Fruit fly (Drosophila melanogaster): ENCODE results near the gene gnu.

gnu gene

dm6 chr3L:14790127-14790589 is 13.0 kb downstream of the gnu start (continued):
- peak; percentile 42 for TF ChIP-seq wek (GFP tag; optimal IDR thresholded peaks at IDR 0.05)
- TF ChIP-seq CG15011 (GFP tag; optimal IDR thresholded peaks at IDR 0.05), result no peak
- peak; percentile 82 for TF ChIP-seq CG12942 (GFP tag; optimal IDR thresholded peaks at IDR 0.05)
- TF ChIP-seq H2.0 (GFP tag; IDR thresholded peaks at IDR 0.05), result peak; percentile 47; the same call in 1 of the 2 replicates
- TF ChIP-seq gt (GFP tag; IDR thresholded peaks at IDR 0.05), result peak; percentile 50; the same call in 1 of the 2 replicates
- TF ChIP-seq CG5245 (GFP tag; optimal IDR thresholded peaks at IDR 0.05), result peak; percentile 63
- TF ChIP-seq D19A (tag; optimal IDR thresholded peaks at IDR 0.05), result peak; percentile 31
- peak; percentile 61; the same call in 2 of the 3 replicates for TF ChIP-seq croc (GFP tag; conservative IDR thresholded peaks at IDR 0.05)
- peak; percentile 80 for TF ChIP-seq CG9817 (tag; optimal IDR thresholded peaks at IDR 0.05)
- peak; percentile 55 for TF ChIP-seq CG2875 (GFP tag; optimal IDR thresholded peaks at IDR 0.05)
- no peak for TF ChIP-seq CG1832 (GFP tag; optimal IDR thresholded peaks at IDR 0.05)
- TF ChIP-seq Hmr (GFP tag; optimal IDR thresholded peaks at IDR 0.05), result peak; percentile 77
- peak; percentile 61 for TF ChIP-seq pnt (GFP tag; optimal IDR thresholded peaks at IDR 0.05)
- TF ChIP-seq Awh (GFP tag; IDR thresholded peaks at IDR 0.05), result peak; percentile 57; the same call in 1 of the 2 replicates
- TF ChIP-seq Hey (tag; optimal IDR thresholded peaks at IDR 0.05), result no peak
- no peak for TF ChIP-seq CG7745 (tag; optimal IDR thresholded peaks at IDR 0.05)
- no peak for TF ChIP-seq jigr1 (GFP tag; IDR thresholded peaks at IDR 0.05)
- no peak for TF ChIP-seq crol (GFP tag; IDR thresholded peaks at IDR 0.05)
- TF ChIP-seq kay (GFP tag; optimal IDR thresholded peaks at IDR 0.05), result peak; percentile 75
- peak; percentile 56; the same call in 1 of the 2 replicates for TF ChIP-seq peb (GFP tag; IDR thresholded peaks at IDR 0.05)
- no peak for TF ChIP-seq pan (optimal IDR thresholded peaks at IDR 0.05)
- peak in 1 of 2 experiments; percentile 67 for TF ChIP-seq pan (GFP tag; optimal IDR thresholded peaks at IDR 0.05 in 1 of 2, IDR thresholded peaks at IDR 0.05 in 1 of 2)
- peak; percentile 36; the same call in 1 of the 2 replicates for TF ChIP-seq Poxn (GFP tag; IDR thresholded peaks at IDR 0.05)
- peak; percentile 54 for TF ChIP-seq CG8924 (tag; optimal IDR thresholded peaks at IDR 0.05)
- peak; percentile 91 for TF ChIP-seq mam (GFP tag; optimal IDR thresholded peaks at IDR 0.05)
- TF ChIP-seq slou (GFP tag; optimal IDR thresholded peaks at IDR 0.05), result peak; percentile 64
- peak; percentile 98 for TF ChIP-seq CG4617 (GFP tag; optimal IDR thresholded peaks at IDR 0.05; ENCODE audit: borderline replicate concordance)
- TF ChIP-seq bsh (GFP tag; optimal IDR thresholded peaks at IDR 0.05), result peak in 1 of 2 experiments; percentile 58
- TF ChIP-seq CG3281 (GFP tag; optimal IDR thresholded peaks at IDR 0.05), result peak; percentile 74
- TF ChIP-seq sens-2 (GFP tag; IDR thresholded peaks at IDR 0.05), result no peak
- TF ChIP-seq z (GFP tag; IDR thresholded peaks at IDR 0.05), result no peak
- TF ChIP-seq CG5953 (GFP tag; IDR thresholded peaks at IDR 0.05), result no peak
- TF ChIP-seq CG15269 (tag; optimal IDR thresholded peaks at IDR 0.05), result no peak
- TF ChIP-seq CG31365 (tag; optimal IDR thresholded peaks at IDR 0.05), result peak; percentile 0
- TF ChIP-seq al (GFP tag; IDR thresholded peaks at IDR 0.05), result peak; percentile 72
- TF ChIP-seq CG3407 (GFP tag; optimal IDR thresholded peaks at IDR 0.05), result peak; percentile 16
- no peak for TF ChIP-seq CG11504 (tag; optimal IDR thresholded peaks at IDR 0.05)
- TF ChIP-seq crp (GFP tag; optimal IDR thresholded peaks at IDR 0.05), result peak in 1 of 2 experiments; percentile 58
- TF ChIP-seq nerfin-2 (GFP tag; IDR thresholded peaks at IDR 0.05; ENCODE audit: partially characterized antibody), result peak; percentile 69
- 0 out of 4 replicates have a peak, but pooled peaks have one; percentile 33 for TF ChIP-seq chinmo (GFP tag; IDR thresholded peaks at IDR 0.05; ENCODE audit: partially characterized antibody)
- TF ChIP-seq H15 (GFP tag; IDR thresholded peaks at IDR 0.05), result peak; percentile 75; the same call in 1 of the 3 replicates
- TF ChIP-seq pho (GFP tag; optimal IDR thresholded peaks at IDR 0.05), result peak; percentile 88
- TF ChIP-seq Ets65A (GFP tag), result peak; percentile 97
- peak in 1 of 3 experiments; percentile 31 for TF ChIP-seq lola (GFP tag; optimal IDR thresholded peaks at IDR 0.05)
- TF ChIP-seq maf-S (GFP tag; optimal IDR thresholded peaks at IDR 0.05), result peak; percentile 85
- TF ChIP-seq Trl (optimal IDR thresholded peaks at IDR 0.05), result peak in 1 of 2 experiments; percentile 14
- TF ChIP-seq Trl (GFP tag; optimal IDR thresholded peaks at IDR 0.05), result peak; percentile 94
- no peak for TF ChIP-seq sim (GFP tag; IDR thresholded peaks at IDR 0.05)
- peak; percentile 0 for TF ChIP-seq fd64A (GFP tag; optimal IDR thresholded peaks at IDR 0.05)
- TF ChIP-seq CG30020 (tag; optimal IDR thresholded peaks at IDR 0.05), result peak; percentile 44

Data from whole organism, embryonic.